Worm (Caenorhabditis elegans) whole organism, late embryonic: ENCODE measurements around the gene ech-3.

Source experiments
- K02D7.2 ChIP-seq: sonication (generic microtip); optimal IDR thresholded peaks from 2 replicates; lab custom pipeline; 2017; ENCODE audit warnings: mild to moderate bottlenecking, missing genetic modification characterization, missing compliant biosample characterization
- K09A11.1 ChIP-seq: sonication (generic microtip); optimal IDR thresholded peaks from 2 replicates; lab custom pipeline; 2017; ENCODE audit warnings: antibody characterized with exemption, mild to moderate bottlenecking, missing genetic modification characterization, missing compliant biosample characterization; ENCODE audit not compliant: insufficient read depth
- T23F11.4 ChIP-seq: fragments of 200-800 bp; sonication (Bioruptor generic); optimal IDR thresholded peaks from 2 replicates; lab custom pipeline; 2018; ENCODE audit warnings: mild to moderate bottlenecking, missing genetic modification characterization, missing compliant biosample characterization
- Y22D7AL.16 ChIP-seq: sonication (generic microtip); optimal IDR thresholded peaks from 2 replicates; lab custom pipeline; 2016; ENCODE audit warnings: missing genetic modification characterization, missing compliant biosample characterization
- ahr-1 ChIP-seq: sonication (generic microtip); optimal IDR thresholded peaks from 2 replicates; lab custom pipeline; 2016; ENCODE audit warnings: missing genetic modification characterization, missing compliant biosample characterization
- ceh-18 ChIP-seq: sonication (generic microtip); optimal IDR thresholded peaks from 2 replicates; lab custom pipeline; 2016; ENCODE audit warnings: missing genetic modification characterization, missing compliant biosample characterization
- ceh-34 ChIP-seq: sonication (generic microtip); optimal IDR thresholded peaks from 2 replicates; lab custom pipeline; 2016; ENCODE audit warnings: mild to moderate bottlenecking, missing genetic modification characterization, missing compliant biosample characterization
- ceh-9 ChIP-seq: sonication (generic microtip); optimal IDR thresholded peaks from 2 replicates; lab custom pipeline; 2016; ENCODE audit warnings: mild to moderate bottlenecking, missing genetic modification characterization, inconsistent platforms, missing compliant biosample characterization
- dmd-4 ChIP-seq: sonication (generic microtip); optimal IDR thresholded peaks from 2 replicates; lab custom pipeline; 2016; ENCODE audit warnings: borderline replicate concordance, missing genetic modification characterization, missing compliant biosample characterization
- elt-4 ChIP-seq: sonication (generic microtip); optimal IDR thresholded peaks from 2 replicates; lab custom pipeline; 2016; ENCODE audit warnings: missing genetic modification characterization, missing compliant biosample characterization
- ets-4 ChIP-seq: sonication (generic microtip); optimal IDR thresholded peaks from 2 replicates; lab custom pipeline; 2016; ENCODE audit warnings: missing genetic modification characterization, missing compliant biosample characterization
- fax-1 ChIP-seq: sonication (generic microtip); optimal IDR thresholded peaks from 2 replicates; lab custom pipeline; 2016; ENCODE audit warnings: missing genotype, missing genetic modification characterization, missing compliant biosample characterization
- fkh-10 ChIP-seq: fragments of 150-350 bp; optimal IDR thresholded peaks from 2 replicates; lab custom pipeline; 2014; ENCODE audit warnings: missing biosample characterization, missing genetic modification reagents, missing genetic modification characterization
- fkh-6 ChIP-seq: sonication (generic microtip); optimal IDR thresholded peaks from 2 replicates; lab custom pipeline; 2016; ENCODE audit warnings: missing genetic modification characterization, missing compliant biosample characterization
- gmeb-2 ChIP-seq: sonication (generic microtip); optimal IDR thresholded peaks from 2 replicates; lab custom pipeline; 2016; ENCODE audit warnings: missing genetic modification characterization, inconsistent platforms, missing compliant biosample characterization
- hlh-6 ChIP-seq: sonication (generic microtip); optimal IDR thresholded peaks from 2 replicates; lab custom pipeline; 2016; ENCODE audit warnings: missing genotype, missing genetic modification characterization, missing compliant biosample characterization
- madf-2 ChIP-seq: sonication (generic microtip); optimal IDR thresholded peaks from 2 replicates; lab custom pipeline; 2017; ENCODE audit warnings: missing genetic modification characterization, missing compliant biosample characterization
- mec-3 ChIP-seq: sonication (generic microtip); optimal IDR thresholded peaks from 2 replicates; lab custom pipeline; 2016; ENCODE audit warnings: borderline replicate concordance, missing genetic modification characterization, missing compliant biosample characterization
- nfya-1 ChIP-seq: sonication (generic microtip); optimal IDR thresholded peaks from 2 replicates; lab custom pipeline; 2017; ENCODE audit warnings: missing genetic modification characterization, mild to moderate bottlenecking, missing compliant biosample characterization, antibody characterized with exemption, moderate library complexity
- nhr-232 ChIP-seq: sonication (generic microtip); optimal IDR thresholded peaks from 2 replicates; lab custom pipeline; 2016; ENCODE audit warnings: missing genetic modification characterization, missing compliant biosample characterization
- odd-2 ChIP-seq: sonication (generic microtip); optimal IDR thresholded peaks from 2 replicates; lab custom pipeline; 2017; ENCODE audit warnings: antibody characterized with exemption, mild to moderate bottlenecking, missing genetic modification characterization, missing compliant biosample characterization
- pax-1 ChIP-seq: fragments of 150-350 bp; optimal IDR thresholded peaks from 2 replicates; lab custom pipeline; 2014; ENCODE audit warnings: missing biosample characterization, missing genetic modification characterization
- pqm-1 ChIP-seq: sonication (generic microtip); optimal IDR thresholded peaks from 2 replicates; lab custom pipeline; 2016; ENCODE audit warnings: missing genetic modification characterization, missing compliant biosample characterization
- ref-2 ChIP-seq: sonication (generic microtip); optimal IDR thresholded peaks from 2 replicates; lab custom pipeline; 2016; ENCODE audit warnings: missing genetic modification characterization, missing compliant biosample characterization
- sdc-2 ChIP-seq: sonication (generic microtip); optimal IDR thresholded peaks from 2 replicates; lab custom pipeline; 2016; ENCODE audit warnings: missing genotype, missing genetic modification characterization, missing compliant biosample characterization
- sox-2 ChIP-seq: fragments of 200-800 bp; sonication (Bioruptor generic); IDR thresholded peaks from 2 replicates; pipeline ENCODE4 v1.3.6; 2022; ENCODE audit warnings: missing genetic modification reagents, missing genetic modification characterization, missing compliant biosample characterization
- sox-4 ChIP-seq: sonication (generic microtip); optimal IDR thresholded peaks from 2 replicates; lab custom pipeline; 2017; ENCODE audit warnings: mild to moderate bottlenecking, missing genetic modification characterization, inconsistent platforms, missing compliant biosample characterization
- tbx-2 ChIP-seq: sonication (generic microtip); optimal IDR thresholded peaks from 2 replicates; lab custom pipeline; 2016; ENCODE audit warnings: missing genetic modification characterization, missing compliant biosample characterization
- tbx-7 ChIP-seq: sonication (generic microtip); optimal IDR thresholded peaks from 2 replicates; lab custom pipeline; 2016; ENCODE audit warnings: missing genotype, missing genetic modification characterization, missing compliant biosample characterization
- ttx-3 ChIP-seq: sonication (generic microtip); optimal IDR thresholded peaks from 2 replicates; lab custom pipeline; 2016; ENCODE audit warnings: missing genetic modification reagents, missing genetic modification characterization, missing compliant biosample characterization
- unc-42 ChIP-seq: sonication (generic microtip); optimal IDR thresholded peaks from 2 replicates; lab custom pipeline; 2016; ENCODE audit warnings: missing genotype, missing genetic modification characterization, missing compliant biosample characterization
- ztf-16 ChIP-seq: sonication (generic microtip); optimal IDR thresholded peaks from 2 replicates; lab custom pipeline; 2017; ENCODE audit warnings: missing genetic modification characterization, missing compliant biosample characterization

The ech-3 gene

ce11 chrV:8043664-8044063, 21.6 kb downstream of the ech-3 start:
- TF ChIP-seq nfya-1 (tag; lab: Kevin White, UChicago) (no peak), sdc-2 (tag; lab: Kevin White, UChicago) (no peak), ets-4 (tag; lab: Kevin White, UChicago) (no peak), pax-1 (tag; lab: Kevin White, UChicago) (no peak), pqm-1 (tag; lab: Kevin White, UChicago) (no peak), fkh-10 (no peak), ceh-34 (tag; lab: Kevin White, UChicago) (no peak), ztf-16 (tag; lab: Kevin White, UChicago) (no peak), ceh-9 (tag; lab: Kevin White, UChicago) (no peak), fax-1 (tag; lab: Kevin White, UChicago) (no peak), fkh-6 (tag; lab: Kevin White, UChicago) (no peak)

ce11 chrV:8044957-8045356, 22.9 kb downstream of the ech-3 start:
- no peak for TF ChIP-seq ceh-18 (tag; lab: Kevin White, UChicago)
- TF ChIP-seq sox-2 (GFP tag; lab: Robert Waterston, UW) = no peak
- no peak for TF ChIP-seq ahr-1 (tag; lab: Kevin White, UChicago)

- no peak for TF ChIP-seq ttx-3 (tag; lab: Kevin White, UChicago)
Measured at ce11 chrV:8046706-8047105, 24.7 kb downstream of the ech-3 start, which contains the start of gene ZC513.3. Gene ZC513.3 (plus strand): TSS chrV:8047006.

- TF ChIP-seq tbx-2 (tag; lab: Kevin White, UChicago) (no peak), tbx-7 (no peak), K02D7.2 (tag; lab: Kevin White, UChicago) (no peak), fkh-6 (tag; lab: Kevin White, UChicago) (no peak), dmd-4 (tag; lab: Kevin White, UChicago) (peak; percentile 14), elt-4 (tag; lab: Kevin White, UChicago) (peak; percentile 74), pqm-1 (tag; lab: Kevin White, UChicago) (no peak), gmeb-2 (no peak)
Measured at ce11 chrV:8050059-8050677, 28.2 kb downstream of the ech-3 start.

- TF ChIP-seq nfya-1 (tag; lab: Kevin White, UChicago) = no peak
Measured at ce11 chrV:8050811-8051210, 28.8 kb downstream of the ech-3 start, which contains the start of gene col-43. Gene col-43 (minus strand): TSS chrV:8050911.

ce11 chrV:8051851-8052250, 29.8 kb downstream of the ech-3 start, which contains the start of gene sth-1:
Gene sth-1 (plus strand): TSS chrV:8052151.
- TF ChIP-seq sox-4 (tag; lab: Kevin White, UChicago) (no peak), madf-2 (tag; lab: Kevin White, UChicago) (no peak), fax-1 (tag; lab: Kevin White, UChicago) (no peak), gmeb-2 (no peak), ceh-9 (tag; lab: Kevin White, UChicago) (no peak), ets-4 (tag; lab: Kevin White, UChicago) (no peak), odd-2 (tag; lab: Kevin White, UChicago) (no peak), ref-2 (tag; lab: Kevin White, UChicago) (no peak), nhr-232 (tag; lab: Kevin White, UChicago) (no peak), K09A11.1 (tag; lab: Kevin White, UChicago) (no peak), hlh-6 (tag; lab: Kevin White, UChicago) (no peak), ceh-34 (tag; lab: Kevin White, UChicago) (no peak), mec-3 (tag; lab: Kevin White, UChicago) (no peak), unc-42 (tag; lab: Kevin White, UChicago) (no peak), Y22D7AL.16 (tag; lab: Kevin White, UChicago) (no peak), pax-1 (tag; lab: Kevin White, UChicago) (no peak), T23F11.4 (GFP tag; lab: Kevin White, UChicago) (no peak)
- TF ChIP-seq, all 69 proteins: peak for 0
